Worm (Caenorhabditis elegans): ENCODE measurements around the gene nonu-1.

DNA sequence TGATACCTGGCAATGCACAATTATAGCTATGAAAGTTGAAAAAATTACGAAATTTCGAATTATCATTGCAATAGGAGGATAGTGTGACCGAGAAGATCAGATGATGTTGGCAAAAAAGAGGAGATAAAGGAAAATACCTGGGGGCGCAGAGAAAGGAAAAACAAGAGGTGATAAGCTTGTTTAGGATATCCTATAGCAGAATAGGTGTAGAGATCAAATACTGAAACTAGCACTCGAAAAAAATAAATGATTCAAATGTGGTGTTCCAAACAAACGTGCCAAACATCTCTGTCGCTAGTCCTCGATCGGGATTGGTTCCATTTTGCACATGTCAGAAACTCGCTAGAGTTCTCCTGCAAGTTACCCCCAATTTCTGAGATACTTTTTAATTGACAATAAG lies 20.3 kb downstream of the nonu-1 start, which contains the start of gene F26A1.9:
- TF ChIP-seq hnd-1 (tag; optimal IDR thresholded peaks at IDR 0.05) = no peak
- no peak for TF ChIP-seq tbx-37 (GFP tag; conservative IDR thresholded peaks at IDR 0.05)
- TF ChIP-seq aly-1 (tag; optimal IDR thresholded peaks at IDR 0.05) = no peak
- no peak for TF ChIP-seq tbx-11 (GFP tag; IDR thresholded peaks at IDR 0.05)
- TF ChIP-seq ceh-36 (tag; optimal IDR thresholded peaks at IDR 0.05) = no peak
- no peak for TF ChIP-seq F13C5.2 (tag; optimal IDR thresholded peaks at IDR 0.05)
- TF ChIP-seq ama-1 (optimal IDR thresholded peaks at IDR 0.05) = no peak
- no peak for TF ChIP-seq tra-4 (tag; optimal IDR thresholded peaks at IDR 0.05)
- no peak for TF ChIP-seq hmbx-1 (tag; optimal IDR thresholded peaks at IDR 0.05)
- no peak for TF ChIP-seq ets-7 (tag; optimal IDR thresholded peaks at IDR 0.05)
- TF ChIP-seq sea-1 (GFP tag; conservative IDR thresholded peaks at IDR 0.05) = no peak
- TF ChIP-seq pes-1 (GFP tag; IDR thresholded peaks at IDR 0.05) = no peak
- no peak for TF ChIP-seq flt-1 (GFP tag; IDR thresholded peaks at IDR 0.05)
- no peak for TF ChIP-seq ceh-13 (GFP tag; optimal IDR thresholded peaks at IDR 0.05)

Data from whole organism, early embryonic.